Fruit fly (Drosophila melanogaster) whole organism, embryonic: ENCODE results near the gene CG1764.

ENCODE experiments used
- Atf6 ChIP-seq: fragments of 200-800 bp; sonication (Bioruptor generic); IDR thresholded peaks from 2 replicates; pipeline ENCODE4 v1.3.6; 2022; ENCODE audit warnings: missing biosample characterization, missing genetic modification characterization
- CG10543 ChIP-seq: fragments of 200-800 bp; sonication (Bioruptor generic); optimal IDR thresholded peaks from 3 replicates; lab custom pipeline; 2017; ENCODE audit warnings: missing biosample characterization, mild to moderate bottlenecking, missing genetic modification characterization, moderate library complexity
- CG10979 ChIP-seq: fragments of 200-800 bp; sonication (Bioruptor generic); optimal IDR thresholded peaks from 2 replicates; lab custom pipeline; 2018; ENCODE audit warnings: missing biosample characterization, mild to moderate bottlenecking, missing genetic modification characterization, moderate library complexity
- CG14014 ChIP-seq: fragments of 200-800 bp; sonication (Bioruptor generic); IDR thresholded peaks from 2 replicates; pipeline ENCODE4 v1.3.6; 2022; ENCODE audit warnings: missing biosample characterization, missing genetic modification characterization
- CG15696 ChIP-seq: fragments of 200-800 bp; sonication (Bioruptor generic); optimal IDR thresholded peaks from 2 replicates; lab custom pipeline; 2019; ENCODE audit warnings: missing biosample characterization, mild to moderate bottlenecking, missing genetic modification characterization, moderate library complexity
- CG16815 ChIP-seq: fragments of 200-800 bp; sonication (Bioruptor generic); optimal IDR thresholded peaks from 3 replicates; lab custom pipeline; 2017; ENCODE audit warnings: missing biosample characterization, mild to moderate bottlenecking, missing genetic modification characterization
- CG17385 ChIP-seq: fragments of 200-800 bp; sonication (Bioruptor generic); optimal IDR thresholded peaks from 3 replicates; lab custom pipeline; 2018; ENCODE audit warnings: missing biosample characterization, mild to moderate bottlenecking, missing genetic modification characterization
- CG17612 ChIP-seq: fragments of 200-800 bp; sonication (Bioruptor generic); IDR thresholded peaks from 2 replicates; pipeline ENCODE4 v1.3.6; 2022; ENCODE audit warnings: missing biosample characterization, missing genetic modification characterization
- CG2129 ChIP-seq: fragments of 200-800 bp; sonication (Bioruptor generic); IDR thresholded peaks from 2 replicates; pipeline ENCODE4 v1.3.6; 2022; ENCODE audit warnings: missing biosample characterization, missing genetic modification characterization; ENCODE audit not compliant: partially characterized antibody
- CG2678 ChIP-seq: fragments of 200-800 bp; sonication (Bioruptor generic); optimal IDR thresholded peaks from 3 replicates; lab custom pipeline; 2019; ENCODE audit warnings: missing biosample characterization, mild to moderate bottlenecking, missing genetic modification characterization, moderate library complexity
- CG30020 ChIP-seq: fragments of 200-800 bp; optimal IDR thresholded peaks from 2 replicates; lab custom pipeline; 2019; ENCODE audit warnings: missing biosample characterization, mild to moderate bottlenecking, missing genetic modification characterization, moderate library complexity
- CG30403 ChIP-seq: fragments of 200-800 bp; sonication (Bioruptor generic); optimal IDR thresholded peaks from 3 replicates; lab custom pipeline; 2016; ENCODE audit warnings: missing biosample characterization, missing genetic modification characterization
- CG31388 ChIP-seq: fragments of 200-800 bp; sonication (Bioruptor generic); optimal IDR thresholded peaks from 2 replicates; lab custom pipeline; 2016; ENCODE audit warnings: missing biosample characterization, missing genetic modification characterization
- CG3281 ChIP-seq: fragments of 200-800 bp; sonication (Bioruptor generic); optimal IDR thresholded peaks from 3 replicates; lab custom pipeline; 2017; ENCODE audit warnings: missing biosample characterization, mild to moderate bottlenecking, missing genetic modification characterization
- CG5180 ChIP-seq: fragments of 200-800 bp; sonication (Bioruptor generic); optimal IDR thresholded peaks from 3 replicates; lab custom pipeline; 2017; ENCODE audit warnings: missing biosample characterization, missing genetic modification characterization, mild to moderate bottlenecking, moderate library complexity, missing genetic modification reagents
- CG6689 ChIP-seq: fragments of 200-800 bp; sonication (Bioruptor generic); IDR thresholded peaks from 2 replicates; pipeline ENCODE4 v1.3.6; 2022; ENCODE audit warnings: missing biosample characterization, missing genetic modification characterization
- CG8924 ChIP-seq: fragments of 200-800 bp; optimal IDR thresholded peaks from 3 replicates; lab custom pipeline; 2019; ENCODE audit warnings: missing biosample characterization, mild to moderate bottlenecking, missing genetic modification characterization, moderate library complexity
- CG9932 ChIP-seq: fragments of 200-800 bp; sonication (Bioruptor generic); IDR thresholded peaks from 2 replicates; pipeline ENCODE4 v1.3.6; 2022; ENCODE audit warnings: missing biosample characterization, missing genetic modification characterization
- CHES-1-like ChIP-seq: fragments of 200-800 bp; sonication (Bioruptor generic); optimal IDR thresholded peaks from 2 replicates; lab custom pipeline; 2016; ENCODE audit warnings: missing biosample characterization, missing genetic modification characterization
- D19A ChIP-seq: fragments of 200-800 bp; optimal IDR thresholded peaks from 3 replicates; lab custom pipeline; 2019; ENCODE audit warnings: missing biosample characterization, mild to moderate bottlenecking, missing genetic modification characterization, moderate library complexity
- Dp ChIP-seq: fragments of 200-800 bp; sonication (Bioruptor generic); optimal IDR thresholded peaks from 2 replicates; lab custom pipeline; 2018; ENCODE audit warnings: missing biosample characterization, mild to moderate bottlenecking, missing genetic modification characterization, moderate library complexity
- Drgx ChIP-seq: fragments of 200-800 bp; sonication (Bioruptor generic); IDR thresholded peaks from 2 replicates; pipeline ENCODE4 v1.3.6; 2022; ENCODE audit warnings: missing biosample characterization, missing genetic modification characterization
- E2f2 ChIP-seq: fragments of 200-800 bp; sonication (Bioruptor generic); IDR thresholded peaks from 2 replicates; pipeline ENCODE4 v1.3.6; 2022; ENCODE audit warnings: missing biosample characterization, missing genetic modification characterization
- ERR ChIP-seq: fragments of 200-800 bp; sonication (Bioruptor generic); optimal IDR thresholded peaks from 2 replicates; lab custom pipeline; 2016; ENCODE audit warnings: missing biosample characterization, missing genetic modification characterization
- Fer3 ChIP-seq: fragments of 200-800 bp; sonication (Bioruptor generic); optimal IDR thresholded peaks from 2 replicates; lab custom pipeline; 2018; ENCODE audit warnings: missing biosample characterization, mild to moderate bottlenecking, missing genetic modification characterization, moderate library complexity
- Gsc ChIP-seq: fragments of 200-800 bp; sonication (Bioruptor generic); IDR thresholded peaks from 2 replicates; pipeline ENCODE4 v1.3.6; 2022; ENCODE audit warnings: missing biosample characterization, missing genetic modification characterization
- Hsf ChIP-seq: fragments of 200-800 bp; sonication (Bioruptor generic); optimal IDR thresholded peaks from 3 replicates; lab custom pipeline; 2016; ENCODE audit warnings: missing biosample characterization, missing genetic modification characterization
- Lhr ChIP-seq: fragments of 200-800 bp; sonication (Bioruptor generic); optimal IDR thresholded peaks from 3 replicates; lab custom pipeline; 2017; ENCODE audit warnings: mild to moderate bottlenecking, missing biosample characterization, missing genetic modification reagents, missing genetic modification characterization
- Scr ChIP-seq: fragments of 200-800 bp; sonication (Bioruptor generic); IDR thresholded peaks from 2 replicates; pipeline ENCODE4 v1.3.6; 2022; ENCODE audit warnings: missing biosample characterization, missing genetic modification characterization; ENCODE audit not compliant: partially characterized antibody
- Six4 ChIP-seq: fragments of 200-800 bp; sonication (Bioruptor generic); optimal IDR thresholded peaks from 2 replicates; lab custom pipeline; 2016; ENCODE audit warnings: missing biosample characterization, missing genetic modification characterization
- Sox102F ChIP-seq: fragments of 200-800 bp; sonication (Bioruptor generic); optimal IDR thresholded peaks from 2 replicates; lab custom pipeline; 2018; ENCODE audit warnings: missing biosample characterization, mild to moderate bottlenecking, missing genetic modification characterization, moderate library complexity
- Tbp ChIP-seq: fragments of >200 bp; optimal IDR thresholded peaks from 2 replicates; lab custom pipeline; 2018; ENCODE audit warnings: missing biosample characterization, missing genetic modification characterization
- ac ChIP-seq: fragments of 200-800 bp; sonication (Bioruptor generic); optimal IDR thresholded peaks from 3 replicates; lab custom pipeline; 2017; ENCODE audit warnings: missing biosample characterization, mild to moderate bottlenecking, missing genetic modification characterization
- bcd ChIP-seq: fragments of 200-800 bp; sonication (Bioruptor generic); optimal IDR thresholded peaks from 2 replicates; lab custom pipeline; 2017; ENCODE audit warnings: missing biosample characterization, mild to moderate bottlenecking, missing genetic modification characterization
- caup ChIP-seq: fragments of 200-800 bp; sonication (Bioruptor generic); optimal IDR thresholded peaks from 3 replicates; lab custom pipeline; 2017; ENCODE audit warnings: missing biosample characterization, mild to moderate bottlenecking, missing genetic modification characterization, moderate library complexity; ENCODE audit not compliant: severe bottlenecking
- cg ChIP-seq: fragments of 200-800 bp; sonication (Bioruptor generic); optimal IDR thresholded peaks from 3 replicates; lab custom pipeline; 2019; ENCODE audit warnings: missing biosample characterization, mild to moderate bottlenecking, missing genetic modification characterization, moderate library complexity
- chinmo ChIP-seq: fragments of 200-800 bp; sonication (Bioruptor generic); IDR thresholded peaks from 4 replicates; pipeline ENCODE4 v1.3.6; 2022; ENCODE audit warnings: missing biosample characterization, missing genetic modification characterization; ENCODE audit not compliant: partially characterized antibody
- chn ChIP-seq: fragments of 200-800 bp; sonication (Bioruptor generic); optimal IDR thresholded peaks from 2 replicates; lab custom pipeline; 2016; ENCODE audit warnings: missing biosample characterization, missing genetic modification characterization
- ewg ChIP-seq: fragments of 200-800 bp; sonication (Bioruptor generic); optimal IDR thresholded peaks from 3 replicates; lab custom pipeline; 2017; ENCODE audit warnings: mild to moderate bottlenecking, missing biosample characterization, missing genetic modification reagents, missing genetic modification characterization
- fd3F ChIP-seq: fragments of 200-800 bp; sonication (Bioruptor generic); optimal IDR thresholded peaks from 2 replicates; lab custom pipeline; 2018; ENCODE audit warnings: missing biosample characterization, mild to moderate bottlenecking, missing genetic modification characterization, moderate library complexity
- klu ChIP-seq: fragments of 200-800 bp; sonication (Bioruptor generic); IDR thresholded peaks from 2 replicates; pipeline ENCODE4 v1.3.6; 2022; ENCODE audit warnings: missing biosample characterization, missing genetic modification characterization
- prd ChIP-seq, 3 experiments: fragments of >200 bp in 2 of 3; fragments of 200-800 bp in 1 of 3; sonication (Bioruptor generic) in 1 of 3; optimal IDR thresholded peaks in 2 of 3; IDR thresholded peaks in 1 of 3; 2 replicates in 2 of 3; 3 replicates in 1 of 3; pipeline versions ENCODE4 v1.3.6 to Lab custom; 2017 to 2022; ENCODE audit warnings: missing biosample characterization in 1 of 3, missing genetic modification characterization in 1 of 3
- pum ChIP-seq: fragments of 200-800 bp; sonication (Bioruptor generic); optimal IDR thresholded peaks from 2 replicates; lab custom pipeline; 2016; ENCODE audit warnings: missing biosample characterization, missing genetic modification characterization
- ranshi ChIP-seq: fragments of 200-800 bp; sonication (Bioruptor generic); IDR thresholded peaks from 2 replicates; pipeline ENCODE4 v1.3.6; 2022; ENCODE audit warnings: missing biosample characterization, missing genetic modification characterization
- sens-2 ChIP-seq: fragments of 200-800 bp; sonication (Bioruptor generic); IDR thresholded peaks from 2 replicates; pipeline ENCODE4 v1.3.6; 2022; ENCODE audit warnings: missing biosample characterization, missing genetic modification characterization
- slou ChIP-seq: fragments of 200-800 bp; sonication (Bioruptor generic); optimal IDR thresholded peaks from 3 replicates; lab custom pipeline; 2016; ENCODE audit warnings: missing biosample characterization, missing genetic modification characterization
- tio ChIP-seq: fragments of 200-800 bp; sonication (Bioruptor generic); optimal IDR thresholded peaks from 2 replicates; lab custom pipeline; 2017; ENCODE audit warnings: missing biosample characterization, missing genetic modification characterization, inconsistent platforms
- twi ChIP-seq: fragments of 200-800 bp; optimal IDR thresholded peaks from 2 replicates; lab custom pipeline; 2019; ENCODE audit warnings: missing biosample characterization, mild to moderate bottlenecking, missing genetic modification characterization, moderate library complexity

The CG1764 gene

dm6 chrX:13296405-13297183, 5.6 kb downstream of the CG1764 start, which contains the start of gene CG1622 (continued):
- TF ChIP-seq CG2129 (GFP tag; lab: Robert Waterston, UW) (no peak), CG2678 (tag; lab: Kevin White, UChicago) (no peak), CG10979 (no peak), CG9932 (GFP tag; lab: Robert Waterston, UW) (peak; percentile 76), Sox102F (GFP tag; lab: Kevin White, UChicago) (no peak), CG31388 (GFP tag; lab: Kevin White, UChicago) (no peak), CG5180 (GFP tag; lab: Kevin White, UChicago) (no peak), klu (GFP tag; lab: Robert Waterston, UW) (no peak), CG17385 (no peak), Gsc (GFP tag; lab: Robert Waterston, UW) (no peak), ac (GFP tag; lab: Kevin White, UChicago) (no peak), bcd (GFP tag; lab: Kevin White, UChicago) (no peak), D19A (tag; lab: Kevin White, UChicago) (no peak), twi (no peak), CG6689 (GFP tag; lab: Robert Waterston, UW) (no peak), chn (no peak), CG15696 (tag; lab: Kevin White, UChicago) (peak; percentile 9), tio (GFP tag; lab: Kevin White, UChicago) (no peak), fd3F (GFP tag; lab: Kevin White, UChicago) (no peak), Six4 (no peak), CG8924 (tag; lab: Kevin White, UChicago) (peak; percentile 55), CG30403 (GFP tag; lab: Kevin White, UChicago) (peak; percentile 31), Drgx (no peak), Scr (GFP tag; lab: Robert Waterston, UW) (peak; percentile 23; the same call in 1 of the 2 replicates), CG30020 (tag; lab: Kevin White, UChicago) (peak; percentile 50), prd (optimal IDR thresholded peaks at IDR 0.05; lab: Kevin White, UChicago) (no peak), prd (GFP tag; IDR thresholded peaks at IDR 0.05; lab: Robert Waterston, UW) (peak; percentile 61; the same call in 2 of the 3 replicates), E2f2 (GFP tag; lab: Robert Waterston, UW) (peak; percentile 28; the same call in 1 of the 2 replicates), sens-2 (GFP tag; lab: Robert Waterston, UW) (no peak), CG3281 (GFP tag; lab: Kevin White, UChicago) (peak; percentile 1), CHES-1-like (no peak), Fer3 (tag; lab: Kevin White, UChicago) (peak; percentile 8), chinmo (GFP tag; lab: Robert Waterston, UW) (0 out of 4 replicates have a peak, but pooled peaks have one; percentile 31), ewg (GFP tag; lab: Kevin White, UChicago) (no peak), Tbp (GFP tag; lab: Kevin White, UChicago) (no peak), Hsf (GFP tag; lab: Kevin White, UChicago) (no peak), CG10543 (GFP tag; lab: Kevin White, UChicago) (peak; percentile 56), caup (no peak), ranshi (GFP tag; lab: Robert Waterston, UW) (peak; percentile 38; the same call in 1 of the 2 replicates), CG17612 (GFP tag; lab: Robert Waterston, UW) (no peak), CG14014 (GFP tag; lab: Robert Waterston, UW) (no peak), pum (no peak), CG16815 (no peak), Dp (GFP tag; lab: Kevin White, UChicago) (peak; percentile 23), slou (GFP tag; lab: Kevin White, UChicago) (no peak), Lhr (GFP tag; lab: Kevin White, UChicago) (peak; percentile 26), cg (no peak), ERR (GFP tag; lab: Kevin White, UChicago) (no peak), Atf6 (GFP tag; lab: Robert Waterston, UW) (no peak)
